Worm (Caenorhabditis elegans) whole organism, young adult: ENCODE data around the gene T02G5.7.

Experiments used
- F22D6.2 ChIP-seq: sonication (generic microtip); optimal IDR thresholded peaks from 2 replicates; lab custom pipeline; 2016; ENCODE audit warnings: mild to moderate bottlenecking, missing genetic modification characterization, missing compliant biosample characterization
- F33H1.4 ChIP-seq: fragments of 200-800 bp; sonication (Bioruptor generic); IDR thresholded peaks from 2 replicates; pipeline ENCODE4 v1.3.6; 2022; ENCODE audit warnings: missing genetic modification reagents, missing genetic modification characterization, missing compliant biosample characterization
- F39B2.1 ChIP-seq: fragments of 200-800 bp; sonication (Bioruptor generic); IDR thresholded peaks from 2 replicates; pipeline ENCODE4 v1.3.6; 2022; ENCODE audit warnings: missing genetic modification reagents, missing genetic modification characterization, missing compliant biosample characterization
- F52B5.7 ChIP-seq: sonication (generic microtip); optimal IDR thresholded peaks from 2 replicates; lab custom pipeline; 2016; ENCODE audit warnings: mild to moderate bottlenecking, missing genetic modification characterization, missing compliant biosample characterization
- F55B11.4 ChIP-seq: sonication (generic microtip); optimal IDR thresholded peaks from 2 replicates; lab custom pipeline; 2016; ENCODE audit warnings: missing compliant biosample characterization, missing genetic modification characterization, borderline replicate concordance; ENCODE audit not compliant: insufficient read depth
- T07F8.4 ChIP-seq: sonication (generic microtip); optimal IDR thresholded peaks from 2 replicates; lab custom pipeline; 2016; ENCODE audit warnings: mild to moderate bottlenecking, missing genetic modification characterization, moderate library complexity, missing compliant biosample characterization
- T26A5.8 ChIP-seq: sonication (generic microtip); optimal IDR thresholded peaks from 2 replicates; lab custom pipeline; 2016; ENCODE audit warnings: missing genetic modification characterization, missing compliant biosample characterization
- Y53F4B.3 ChIP-seq: fragments of 200-800 bp; sonication (Bioruptor generic); IDR thresholded peaks from 2 replicates; pipeline ENCODE4 v1.3.6; 2022; ENCODE audit warnings: missing genetic modification reagents, missing genetic modification characterization, missing compliant biosample characterization
- Y56A3A.18 ChIP-seq: fragments of 200-800 bp; sonication (Bioruptor generic); IDR thresholded peaks from 2 replicates; pipeline ENCODE4 v1.3.6; 2022; ENCODE audit warnings: missing genetic modification reagents, missing genetic modification characterization, missing compliant biosample characterization
- Y79H2A.3 ChIP-seq: fragments of 200-800 bp; sonication (Bioruptor generic); conservative IDR thresholded peaks from 2 replicates; pipeline ENCODE4 v1.3.6; 2022; ENCODE audit warnings: missing genetic modification reagents, missing genetic modification characterization, missing compliant biosample characterization
- Y95B8A.8 ChIP-seq: fragments of 200-800 bp; sonication (Bioruptor generic); IDR thresholded peaks from 2 replicates; pipeline ENCODE4 v1.3.6; 2022; ENCODE audit warnings: missing genetic modification reagents, missing genetic modification characterization, missing compliant biosample characterization
- aptf-3 ChIP-seq: fragments of 200-800 bp; sonication (Bioruptor generic); IDR thresholded peaks from 2 replicates; pipeline ENCODE4 v1.3.6; 2022; ENCODE audit warnings: missing genetic modification characterization, missing compliant biosample characterization
- attf-3 ChIP-seq: fragments of 200-800 bp; sonication (Bioruptor generic); conservative IDR thresholded peaks from 2 replicates; pipeline ENCODE4 v1.3.6; 2022; ENCODE audit warnings: missing genetic modification reagents, missing genetic modification characterization, missing compliant biosample characterization
- attf-6 ChIP-seq: fragments of 200-800 bp; sonication (Bioruptor generic); IDR thresholded peaks from 2 replicates; pipeline ENCODE4 v1.3.6; 2022; ENCODE audit warnings: missing genetic modification reagents, missing genetic modification characterization, missing compliant biosample characterization
- ccch-3 ChIP-seq: fragments of 200-800 bp; sonication (Bioruptor generic); optimal IDR thresholded peaks from 2 replicates; lab custom pipeline; 2018; ENCODE audit warnings: mild to moderate bottlenecking, missing genetic modification characterization, missing compliant biosample characterization
- cebp-1 ChIP-seq, 2 experiments: fragments of 200-800 bp in 1 of 2; sonication (Bioruptor generic) in 1 of 2; sonication (generic microtip) in 1 of 2; IDR thresholded peaks in 1 of 2; optimal IDR thresholded peaks in 1 of 2; 2 replicates each; pipeline versions ENCODE4 v1.3.6 to Lab custom; 2017 to 2022; ENCODE audit warnings: missing compliant biosample characterization in 2 of 2, missing genetic modification characterization in 2 of 2, mild to moderate bottlenecking in 1 of 2, missing genetic modification reagents in 1 of 2, moderate library complexity in 1 of 2
- ceh-58 ChIP-seq: fragments of 200-800 bp; sonication (Bioruptor generic); IDR thresholded peaks from 2 replicates; pipeline ENCODE4 v1.3.6; 2022; ENCODE audit warnings: missing genetic modification characterization, missing compliant biosample characterization
- ceh-91 ChIP-seq: fragments of 200-800 bp; sonication (Bioruptor generic); IDR thresholded peaks from 2 replicates; pipeline ENCODE4 v1.3.6; 2022; ENCODE audit warnings: missing genetic modification reagents, missing genetic modification characterization, missing compliant biosample characterization
- dox-1 ChIP-seq: fragments of 200-800 bp; sonication (Bioruptor generic); IDR thresholded peaks from 2 replicates; pipeline ENCODE4 v1.3.6; 2022; ENCODE audit warnings: missing genetic modification reagents, missing genetic modification characterization, missing compliant biosample characterization
- dpff-1 ChIP-seq: sonication (generic microtip); optimal IDR thresholded peaks from 2 replicates; lab custom pipeline; 2017; ENCODE audit warnings: mild to moderate bottlenecking, missing genetic modification characterization, missing compliant biosample characterization
- egl-18 ChIP-seq: fragments of 200-800 bp; sonication (Bioruptor generic); IDR thresholded peaks from 2 replicates; pipeline ENCODE4 v1.3.6; 2022; ENCODE audit warnings: missing genetic modification reagents, missing genetic modification characterization, missing compliant biosample characterization
- ekl-4 ChIP-seq: fragments of 200-800 bp; sonication (Bioruptor generic); IDR thresholded peaks from 2 replicates; pipeline ENCODE4 v1.3.6; 2022; ENCODE audit warnings: missing genetic modification reagents, missing genetic modification characterization, missing compliant biosample characterization
- ets-4 ChIP-seq: fragments of 200-800 bp; sonication (Bioruptor generic); optimal IDR thresholded peaks from 2 replicates; lab custom pipeline; 2018; ENCODE audit warnings: mild to moderate bottlenecking, missing genetic modification characterization, missing compliant biosample characterization
- fkh-3 ChIP-seq: sonication (generic microtip); optimal IDR thresholded peaks from 2 replicates; lab custom pipeline; 2016; ENCODE audit warnings: mild to moderate bottlenecking, missing genetic modification characterization, missing compliant biosample characterization
- hlh-26 ChIP-seq: fragments of 200-800 bp; sonication (Bioruptor generic); conservative IDR thresholded peaks from 2 replicates; pipeline ENCODE4 v1.3.6; 2022; ENCODE audit warnings: missing genetic modification reagents, missing genetic modification characterization, missing compliant biosample characterization
- hsf-1 ChIP-seq: fragments of 200-800 bp; sonication (Bioruptor generic); IDR thresholded peaks from 2 replicates; pipeline ENCODE4 v1.3.6; 2022; ENCODE audit warnings: missing genetic modification reagents, missing genetic modification characterization, missing compliant biosample characterization
- lin-26 ChIP-seq: fragments of 200-800 bp; sonication (Bioruptor generic); IDR thresholded peaks from 2 replicates; pipeline ENCODE4 v1.3.6; 2022; ENCODE audit warnings: missing genetic modification reagents, missing genetic modification characterization, missing compliant biosample characterization
- lin-40 ChIP-seq: sonication (generic microtip); optimal IDR thresholded peaks from 2 replicates; lab custom pipeline; 2016; ENCODE audit warnings: missing genetic modification characterization, mild to moderate bottlenecking, missing compliant biosample characterization, missing genotype, missing genetic modification reagents
- lin-54 ChIP-seq: fragments of 200-800 bp; sonication (Bioruptor generic); optimal IDR thresholded peaks from 2 replicates; lab custom pipeline; 2018; ENCODE audit warnings: mild to moderate bottlenecking, missing genetic modification characterization, missing compliant biosample characterization
- lsy-27 ChIP-seq: sonication (generic microtip); optimal IDR thresholded peaks from 2 replicates; lab custom pipeline; 2017; ENCODE audit warnings: missing genetic modification characterization, mild to moderate bottlenecking, missing compliant biosample characterization, antibody characterized with exemption, missing genotype, borderline replicate concordance; ENCODE audit not compliant: insufficient read depth
- madf-3 ChIP-seq: fragments of 200-800 bp; sonication (Bioruptor generic); IDR thresholded peaks from 2 replicates; pipeline ENCODE4 v1.3.6; 2022; ENCODE audit warnings: missing genetic modification reagents, missing genetic modification characterization, missing compliant biosample characterization
- madf-6 ChIP-seq: fragments of 200-800 bp; sonication (Bioruptor generic); IDR thresholded peaks from 2 replicates; pipeline ENCODE4 v1.3.6; 2022; ENCODE audit warnings: missing genetic modification reagents, missing genetic modification characterization, missing compliant biosample characterization
- mcd-1 ChIP-seq: fragments of 200-800 bp; sonication (Bioruptor generic); IDR thresholded peaks from 2 replicates; pipeline ENCODE4 v1.3.6; 2022; ENCODE audit warnings: missing genetic modification reagents, missing genetic modification characterization, missing compliant biosample characterization
- mes-4 ChIP-seq: sonication (generic microtip); optimal IDR thresholded peaks from 2 replicates; lab custom pipeline; 2016; ENCODE audit warnings: missing genotype, missing genetic modification characterization, missing compliant biosample characterization
- nhr-80 ChIP-seq: sonication (generic microtip); optimal IDR thresholded peaks from 2 replicates; lab custom pipeline; 2016; ENCODE audit warnings: missing genetic modification characterization, missing compliant biosample characterization
- pbrm-1 ChIP-seq: fragments of 200-800 bp; sonication (Bioruptor generic); IDR thresholded peaks from 2 replicates; pipeline ENCODE4 v1.3.6; 2022; ENCODE audit warnings: missing genetic modification reagents, missing genetic modification characterization, missing compliant biosample characterization
- rpc-1 ChIP-seq, 2 experiments: fragments of 150-350 bp in 1 of 2; sonication (generic microtip) in 1 of 2; optimal IDR thresholded peaks; 2 replicates each; lab custom pipeline; 2014 to 2018; ENCODE audit warnings: missing biosample characterization in 1 of 2, missing genetic modification characterization in 1 of 2, missing genetic modification reagents in 1 of 2, missing genotype in 1 of 2
- sdz-38 ChIP-seq: sonication (generic microtip); optimal IDR thresholded peaks from 2 replicates; lab custom pipeline; 2016; ENCODE audit warnings: missing genotype, missing genetic modification characterization, missing compliant biosample characterization
- sea-2 ChIP-seq: fragments of 200-800 bp; sonication (Bioruptor generic); IDR thresholded peaks from 2 replicates; pipeline ENCODE4 v1.3.6; 2022; ENCODE audit warnings: missing genetic modification characterization, missing compliant biosample characterization
- snpc-1.1 ChIP-seq: sonication (generic microtip); optimal IDR thresholded peaks from 2 replicates; lab custom pipeline; 2017; ENCODE audit warnings: missing genetic modification characterization, mild to moderate bottlenecking, missing compliant biosample characterization, antibody characterized with exemption, moderate library complexity, missing genotype, missing genetic modification reagents; ENCODE audit not compliant: insufficient read depth
- snpc-1.3 ChIP-seq: sonication (generic microtip); optimal IDR thresholded peaks from 2 replicates; lab custom pipeline; 2017; ENCODE audit warnings: missing genetic modification characterization, mild to moderate bottlenecking, missing compliant biosample characterization, antibody characterized with exemption, moderate library complexity, missing genotype, missing genetic modification reagents; ENCODE audit not compliant: insufficient read depth
- somi-1 ChIP-seq: fragments of 200-800 bp; sonication (Bioruptor generic); optimal IDR thresholded peaks from 2 replicates; lab custom pipeline; 2018; ENCODE audit warnings: mild to moderate bottlenecking, missing genetic modification characterization, missing compliant biosample characterization
- tbp1 ChIP-seq: fragments of 200-800 bp; sonication (Bioruptor generic); optimal IDR thresholded peaks from 2 replicates; lab custom pipeline; 2018; ENCODE audit warnings: mild to moderate bottlenecking, missing genetic modification characterization, missing compliant biosample characterization
- zfh-2 ChIP-seq: fragments of 200-800 bp; sonication (Bioruptor generic); conservative IDR thresholded peaks from 2 replicates; pipeline ENCODE4 v1.3.6; 2022; ENCODE audit warnings: missing genetic modification reagents, missing genetic modification characterization, missing compliant biosample characterization
- ztf-18 ChIP-seq: sonication (generic microtip); optimal IDR thresholded peaks from 2 replicates; lab custom pipeline; 2016; ENCODE audit warnings: missing genotype, mild to moderate bottlenecking, missing genetic modification characterization, missing compliant biosample characterization
- ztf-25 ChIP-seq: fragments of 200-800 bp; sonication (Bioruptor generic); IDR thresholded peaks from 2 replicates; pipeline ENCODE4 v1.3.6; 2022; ENCODE audit warnings: missing genetic modification reagents, missing genetic modification characterization, missing compliant biosample characterization

Gene T02G5.7

ce11 chrII:7050021-7050722 is 25.2 kb upstream of the T02G5.7 start, which contains the start of the genes tcer-1 and ZK1127.5 (continued):
- TF ChIP-seq egl-18 (GFP tag; lab: Robert Waterston, UW) (no peak), F22D6.2 (tag; lab: Kevin White, UChicago) (no peak), mcd-1 (GFP tag; lab: Robert Waterston, UW) (peak; percentile 94), snpc-1.3 (peak; percentile 56), sea-2 (GFP tag; lab: Robert Waterston, UW) (no peak), lin-40 (tag; lab: Kevin White, UChicago) (no peak), attf-3 (GFP tag; lab: Robert Waterston, UW) (no peak), hlh-26 (GFP tag; lab: Robert Waterston, UW) (no peak), dox-1 (peak; percentile 79), Y79H2A.3 (no peak), ccch-3 (GFP tag; lab: Kevin White, UChicago) (no peak), lin-26 (no peak), ekl-4 (no peak), ets-4 (no peak), Y56A3A.18 (no peak), fkh-3 (tag; lab: Kevin White, UChicago) (no peak), pbrm-1 (no peak; the same call in 1 of the 2 replicates), madf-6 (GFP tag; lab: Robert Waterston, UW) (peak; percentile 69), hsf-1 (GFP tag; lab: Robert Waterston, UW) (no peak), dpff-1 (tag; lab: Kevin White, UChicago) (no peak), T07F8.4 (tag; lab: Kevin White, UChicago) (no peak), rpc-1 (optimal IDR thresholded peaks at IDR 0.05; lab: Kevin White, UChicago) (no peak), rpc-1 (tag; optimal IDR thresholded peaks at IDR 0.05; lab: Kevin White, UChicago) (no peak), F33H1.4 (GFP tag; lab: Robert Waterston, UW) (0 out of 2 replicates have a peak, but pooled peaks have one; percentile 44), lsy-27 (tag; lab: Kevin White, UChicago) (no peak), T26A5.8 (tag; lab: Kevin White, UChicago) (no peak), zfh-2 (GFP tag; lab: Robert Waterston, UW) (no peak), ztf-25 (GFP tag; lab: Robert Waterston, UW) (no peak), tbp1 (GFP tag; lab: Kevin White, UChicago) (peak; percentile 26), Y53F4B.3 (GFP tag; lab: Robert Waterston, UW) (no peak), somi-1 (GFP tag; lab: Kevin White, UChicago) (no peak), ztf-18 (no peak), Y95B8A.8 (GFP tag; lab: Robert Waterston, UW) (no peak), attf-6 (GFP tag; lab: Robert Waterston, UW) (no peak), ceh-58 (GFP tag; lab: Robert Waterston, UW) (no peak), madf-3 (GFP tag; lab: Robert Waterston, UW) (peak; percentile 95), F52B5.7 (tag; lab: Kevin White, UChicago) (no peak), mes-4 (tag; lab: Kevin White, UChicago) (no peak), sdz-38 (tag; lab: Kevin White, UChicago) (no peak), aptf-3 (no peak), snpc-1.1 (peak; percentile 31), nhr-80 (tag; lab: Kevin White, UChicago) (peak; percentile 1), F55B11.4 (tag; lab: Kevin White, UChicago) (no peak), ceh-91 (GFP tag; lab: Robert Waterston, UW) (peak; percentile 57; the same call in 1 of the 2 replicates), F39B2.1 (no peak), lin-54 (GFP tag; lab: Kevin White, UChicago) (peak; percentile 60), cebp-1 (GFP tag; IDR thresholded peaks at IDR 0.05; lab: Robert Waterston, UW) (no peak), cebp-1 (tag; optimal IDR thresholded peaks at IDR 0.05; lab: Kevin White, UChicago) (peak; percentile 1)
